Fruit fly (Drosophila melanogaster) whole organism, embryonic: ENCODE data around the gene Smox.

Experiments used
- Aef1 ChIP-seq: fragments of 200-800 bp; sonication (Bioruptor generic); IDR thresholded peaks from 3 replicates; pipeline ENCODE4 v1.3.6; 2022; ENCODE audit warnings: missing biosample characterization, missing genetic modification characterization
- BEAF-32 ChIP-seq: fragments of 200-800 bp; sonication (Bioruptor generic); optimal IDR thresholded peaks from 3 replicates; lab custom pipeline; 2017; ENCODE audit warnings: missing biosample characterization, missing genetic modification characterization, mild to moderate bottlenecking, moderate library complexity, missing genetic modification reagents
- Blimp-1 ChIP-seq: fragments of 200-800 bp; sonication (Bioruptor generic); optimal IDR thresholded peaks from 3 replicates; lab custom pipeline; 2018; ENCODE audit warnings: missing biosample characterization, missing genetic modification characterization, mild to moderate bottlenecking, moderate library complexity, missing genetic modification reagents
- CG10462 ChIP-seq: fragments of 200-800 bp; sonication (Bioruptor generic); optimal IDR thresholded peaks from 2 replicates; lab custom pipeline; 2016; ENCODE audit warnings: missing biosample characterization, missing genetic modification characterization
- CG12299 ChIP-seq: fragments of 200-800 bp; sonication (Bioruptor generic); optimal IDR thresholded peaks from 2 replicates; lab custom pipeline; 2018; ENCODE audit warnings: missing biosample characterization, mild to moderate bottlenecking, missing genetic modification characterization
- CG14860 ChIP-seq: fragments of 200-800 bp; sonication (Bioruptor generic); IDR thresholded peaks from 3 replicates; pipeline ENCODE4 v1.3.6; 2022; ENCODE audit warnings: missing biosample characterization, missing genetic modification characterization; ENCODE audit not compliant: partially characterized antibody
- CG14965 ChIP-seq: fragments of 200-800 bp; sonication (Bioruptor generic); optimal IDR thresholded peaks from 2 replicates; lab custom pipeline; 2016; ENCODE audit warnings: missing biosample characterization, missing genetic modification characterization, borderline replicate concordance
- CG16863 ChIP-seq: fragments of 200-800 bp; sonication (Bioruptor generic); optimal IDR thresholded peaks from 3 replicates; lab custom pipeline; 2016; ENCODE audit warnings: missing biosample characterization, missing genetic modification characterization
- CG2120 ChIP-seq: fragments of 200-800 bp; sonication (Bioruptor generic); optimal IDR thresholded peaks from 3 replicates; lab custom pipeline; 2016; ENCODE audit warnings: missing biosample characterization, missing genetic modification characterization
- CG30020 ChIP-seq: fragments of 200-800 bp; optimal IDR thresholded peaks from 2 replicates; lab custom pipeline; 2019; ENCODE audit warnings: missing biosample characterization, mild to moderate bottlenecking, missing genetic modification characterization, moderate library complexity
- CG30431 ChIP-seq: fragments of 200-800 bp; sonication (Bioruptor generic); optimal IDR thresholded peaks from 2 replicates; lab custom pipeline; 2017; ENCODE audit warnings: missing biosample characterization, missing genetic modification characterization
- CG4328 ChIP-seq: fragments of 200-800 bp; sonication (Bioruptor generic); optimal IDR thresholded peaks from 3 replicates; lab custom pipeline; 2017; ENCODE audit warnings: missing biosample characterization, missing genetic modification reagents, missing genetic modification characterization
- CG4707 ChIP-seq: fragments of 200-800 bp; sonication (Bioruptor generic); optimal IDR thresholded peaks from 2 replicates; lab custom pipeline; 2018; ENCODE audit warnings: missing biosample characterization, mild to moderate bottlenecking, missing genetic modification characterization, moderate library complexity
- CG6683 ChIP-seq: fragments of 200-800 bp; sonication (Bioruptor generic); optimal IDR thresholded peaks from 2 replicates; lab custom pipeline; 2017; ENCODE audit warnings: missing biosample characterization, mild to moderate bottlenecking, missing genetic modification characterization, missing genetic modification reagents
- CG9797 ChIP-seq: fragments of 200-800 bp; sonication (Bioruptor generic); optimal IDR thresholded peaks from 3 replicates; lab custom pipeline; 2018; ENCODE audit warnings: missing biosample characterization, mild to moderate bottlenecking, missing genetic modification characterization
- CTCF ChIP-seq: fragments of 200-800 bp; sonication (Bioruptor generic); optimal IDR thresholded peaks from 2 replicates; lab custom pipeline; 2017; ENCODE audit warnings: missing biosample characterization, mild to moderate bottlenecking, missing genetic modification characterization, moderate library complexity
- CoRest ChIP-seq: fragments of 200-800 bp; sonication (Bioruptor generic); optimal IDR thresholded peaks from 3 replicates; lab custom pipeline; 2018; ENCODE audit warnings: missing biosample characterization, mild to moderate bottlenecking, missing genetic modification characterization, moderate library complexity
- Eip74EF ChIP-seq, 2 experiments: fragments of 200-800 bp in 1 of 2; fragments of >200 bp in 1 of 2; sonication (Bioruptor generic) in 1 of 2; optimal IDR thresholded peaks; 2 replicates each; lab custom pipeline; 2017 to 2019; ENCODE audit warnings: missing biosample characterization in 2 of 2, missing genetic modification characterization in 2 of 2, mild to moderate bottlenecking in 1 of 2, moderate library complexity in 1 of 2
- Fer2 ChIP-seq: fragments of 200-800 bp; sonication (Bioruptor generic); optimal IDR thresholded peaks from 2 replicates; lab custom pipeline; 2018; ENCODE audit warnings: missing biosample characterization, mild to moderate bottlenecking, missing genetic modification characterization, moderate library complexity
- Gsc ChIP-seq: fragments of 200-800 bp; sonication (Bioruptor generic); IDR thresholded peaks from 2 replicates; pipeline ENCODE4 v1.3.6; 2022; ENCODE audit warnings: missing biosample characterization, missing genetic modification characterization
- Gug ChIP-seq: fragments of 200-800 bp; sonication (Bioruptor generic); IDR thresholded peaks from 4 replicates; pipeline ENCODE4 v1.3.6; 2022; ENCODE audit warnings: missing biosample characterization, missing genetic modification characterization
- Hmx ChIP-seq: fragments of 200-800 bp; sonication (Bioruptor generic); optimal IDR thresholded peaks from 2 replicates; lab custom pipeline; 2016; ENCODE audit warnings: missing biosample characterization, missing genetic modification characterization
- Kr ChIP-seq: fragments of 200-800 bp; sonication (Bioruptor generic); optimal IDR thresholded peaks from 2 replicates; lab custom pipeline; 2017; ENCODE audit warnings: missing biosample characterization, mild to moderate bottlenecking, missing genetic modification characterization
- Lhr ChIP-seq: fragments of 200-800 bp; sonication (Bioruptor generic); optimal IDR thresholded peaks from 3 replicates; lab custom pipeline; 2017; ENCODE audit warnings: mild to moderate bottlenecking, missing biosample characterization, missing genetic modification reagents, missing genetic modification characterization
- Lpt ChIP-seq: fragments of >200 bp; optimal IDR thresholded peaks from 2 replicates; lab custom pipeline; 2018; ENCODE audit warnings: missing biosample characterization, missing genetic modification characterization
- Mes4 ChIP-seq: fragments of 200-800 bp; sonication (Bioruptor generic); optimal IDR thresholded peaks from 2 replicates; lab custom pipeline; 2016; ENCODE audit warnings: missing biosample characterization, missing genetic modification characterization
- Opbp ChIP-seq: fragments of 200-800 bp; sonication (Bioruptor generic); IDR thresholded peaks from 3 replicates; pipeline ENCODE4 v1.3.6; 2022; ENCODE audit warnings: missing biosample characterization, missing genetic modification characterization; ENCODE audit not compliant: partially characterized antibody
- Six4 ChIP-seq: fragments of 200-800 bp; sonication (Bioruptor generic); optimal IDR thresholded peaks from 2 replicates; lab custom pipeline; 2016; ENCODE audit warnings: missing biosample characterization, missing genetic modification characterization
- Trl ChIP-seq, 3 experiments: fragments of >200 bp in 2 of 3; fragments of 200-800 bp in 1 of 3; sonication (Bioruptor generic) in 1 of 3; optimal IDR thresholded peaks; 2 replicates in 1 of 3; 3 replicates in 2 of 3; lab custom pipeline; 2016 to 2017; ENCODE audit warnings: missing biosample characterization in 1 of 3, missing genetic modification characterization in 1 of 3
- ap ChIP-seq: fragments of 200-800 bp; sonication (Bioruptor generic); IDR thresholded peaks from 2 replicates; pipeline ENCODE4 v1.3.6; 2022; ENCODE audit warnings: missing biosample characterization, missing genetic modification characterization
- ara ChIP-seq: fragments of 200-800 bp; sonication (Bioruptor generic); IDR thresholded peaks from 2 replicates; pipeline ENCODE4 v1.3.6; 2022; ENCODE audit warnings: missing biosample characterization, missing genetic modification characterization
- cad ChIP-seq: fragments of >200 bp; optimal IDR thresholded peaks from 2 replicates; lab custom pipeline; 2017; ENCODE audit warnings: missing biosample characterization, missing genetic modification characterization
- cas ChIP-seq: fragments of 200-800 bp; sonication (Bioruptor generic); IDR thresholded peaks from 2 replicates; pipeline ENCODE4 v1.3.6; 2022; ENCODE audit warnings: missing biosample characterization, missing genetic modification characterization
- chn ChIP-seq: fragments of 200-800 bp; sonication (Bioruptor generic); optimal IDR thresholded peaks from 2 replicates; lab custom pipeline; 2016; ENCODE audit warnings: missing biosample characterization, missing genetic modification characterization
- crc ChIP-seq: fragments of 200-800 bp; sonication (Bioruptor generic); optimal IDR thresholded peaks from 2 replicates; lab custom pipeline; 2016; ENCODE audit warnings: missing biosample characterization, missing genetic modification characterization
- dimm ChIP-seq: fragments of 200-800 bp; sonication (Bioruptor generic); IDR thresholded peaks from 2 replicates; pipeline ENCODE4 v1.3.6; 2022; ENCODE audit warnings: missing biosample characterization, missing genetic modification characterization
- ems ChIP-seq: fragments of 200-800 bp; sonication (Bioruptor generic); optimal IDR thresholded peaks from 3 replicates; lab custom pipeline; 2016; ENCODE audit warnings: missing biosample characterization, missing genetic modification characterization
- ewg ChIP-seq: fragments of 200-800 bp; sonication (Bioruptor generic); optimal IDR thresholded peaks from 3 replicates; lab custom pipeline; 2017; ENCODE audit warnings: mild to moderate bottlenecking, missing biosample characterization, missing genetic modification reagents, missing genetic modification characterization
- exex ChIP-seq: fragments of 200-800 bp; sonication (Bioruptor generic); optimal IDR thresholded peaks from 4 replicates; lab custom pipeline; 2018; ENCODE audit warnings: missing biosample characterization, mild to moderate bottlenecking, missing genetic modification characterization, moderate library complexity
- fd102C ChIP-seq: fragments of 200-800 bp; sonication (Bioruptor generic); optimal IDR thresholded peaks from 2 replicates; lab custom pipeline; 2018; ENCODE audit warnings: missing biosample characterization, mild to moderate bottlenecking, missing genetic modification characterization, moderate library complexity
- ken ChIP-seq: fragments of 200-800 bp; sonication (Bioruptor generic); IDR thresholded peaks from 3 replicates; pipeline ENCODE4 v1.3.6; 2022; ENCODE audit warnings: missing biosample characterization, missing genetic modification characterization
- knrl ChIP-seq: fragments of 200-800 bp; sonication (Bioruptor generic); IDR thresholded peaks from 3 replicates; pipeline ENCODE4 v1.3.6; 2022; ENCODE audit warnings: missing biosample characterization, missing genetic modification characterization; ENCODE audit not compliant: partially characterized antibody
- nau ChIP-seq: fragments of 200-800 bp; sonication (Bioruptor generic); optimal IDR thresholded peaks from 3 replicates; lab custom pipeline; 2017; ENCODE audit warnings: missing biosample characterization, mild to moderate bottlenecking, missing genetic modification characterization, missing genetic modification reagents
- nerfin-1 ChIP-seq: fragments of 200-800 bp; sonication (Bioruptor generic); optimal IDR thresholded peaks from 3 replicates; lab custom pipeline; 2019; ENCODE audit warnings: missing biosample characterization, mild to moderate bottlenecking, missing genetic modification characterization, moderate library complexity
- nerfin-2 ChIP-seq: fragments of 200-800 bp; sonication (Bioruptor generic); IDR thresholded peaks from 2 replicates; pipeline ENCODE4 v1.3.6; 2022; ENCODE audit warnings: missing biosample characterization, missing genetic modification characterization; ENCODE audit not compliant: partially characterized antibody
- p53 ChIP-seq: fragments of 200-800 bp; sonication (Bioruptor generic); optimal IDR thresholded peaks from 2 replicates; lab custom pipeline; 2016; ENCODE audit warnings: missing biosample characterization, missing genetic modification characterization
- pnt ChIP-seq: fragments of 200-800 bp; sonication (Bioruptor generic); optimal IDR thresholded peaks from 3 replicates; lab custom pipeline; 2016; ENCODE audit warnings: missing biosample characterization, missing genetic modification characterization
- row ChIP-seq: fragments of 200-800 bp; sonication (Bioruptor generic); IDR thresholded peaks from 3 replicates; pipeline ENCODE4 v1.3.6; 2022; ENCODE audit warnings: missing biosample characterization, missing genetic modification characterization
- sim ChIP-seq: fragments of 200-800 bp; sonication (Bioruptor generic); IDR thresholded peaks from 2 replicates; pipeline ENCODE4 v1.3.6; 2022; ENCODE audit warnings: missing biosample characterization, missing genetic modification characterization
- sima ChIP-seq: fragments of 200-800 bp; sonication (Bioruptor generic); optimal IDR thresholded peaks from 2 replicates; lab custom pipeline; 2016; ENCODE audit warnings: missing biosample characterization, missing genetic modification characterization

Smox gene

dm6 chrX:8115717-8116311 lies 26.3 kb downstream of the Smox start, which contains the start of gene Gclc (continued):
- no peak for TF ChIP-seq CoRest
- no peak for TF ChIP-seq Mes4 (GFP tag; lab: Kevin White, UChicago)
- TF ChIP-seq nerfin-2 = no peak
- TF ChIP-seq CG4328 (GFP tag; lab: Kevin White, UChicago) = no peak
- TF ChIP-seq sima (GFP tag; lab: Kevin White, UChicago) = no peak
- TF ChIP-seq CG6683 = no peak
- TF ChIP-seq BEAF-32 (GFP tag; lab: Kevin White, UChicago) = peak; percentile 66
- no peak for TF ChIP-seq Blimp-1 (GFP tag; lab: Kevin White, UChicago)
- TF ChIP-seq chn (GFP tag; lab: Kevin White, UChicago) = no peak
- TF ChIP-seq CG14860 = no peak
- no peak for TF ChIP-seq Gsc (GFP tag; lab: Robert Waterston, UW)
- TF ChIP-seq CG14965 (GFP tag; lab: Kevin White, UChicago) = no peak
- no peak for TF ChIP-seq CTCF
- TF ChIP-seq CG2120 (GFP tag; lab: Kevin White, UChicago) = peak; percentile 27
- no peak for TF ChIP-seq CG30431 (GFP tag; lab: Kevin White, UChicago)
- no peak for TF ChIP-seq Fer2 (tag; lab: Kevin White, UChicago)
- TF ChIP-seq nau = peak; percentile 19
- TF ChIP-seq nerfin-1 (tag; lab: Kevin White, UChicago) = no peak
- peak; percentile 25; the same call in 1 of the 3 replicates for TF ChIP-seq row (GFP tag; lab: Robert Waterston, UW)
- TF ChIP-seq Opbp (GFP tag; lab: Robert Waterston, UW) = peak; percentile 23; the same call in 1 of the 3 replicates
- no peak for TF ChIP-seq CG4707 (GFP tag; lab: Kevin White, UChicago)
- peak; percentile 64 for TF ChIP-seq CG9797 (GFP tag; lab: Kevin White, UChicago)
- no peak for TF ChIP-seq fd102C (GFP tag; lab: Kevin White, UChicago)
- TF ChIP-seq Aef1 (GFP tag; lab: Robert Waterston, UW) = no peak
- no peak for TF ChIP-seq Gug (GFP tag; lab: Robert Waterston, UW)
- no peak for TF ChIP-seq ems (GFP tag; lab: Kevin White, UChicago)
- TF ChIP-seq exex (tag; lab: Kevin White, UChicago) = peak; percentile 28
- TF ChIP-seq knrl (GFP tag; lab: Robert Waterston, UW) = peak; percentile 45; the same call in 2 of the 3 replicates
- no peak for TF ChIP-seq Kr (GFP tag; lab: Kevin White, UChicago)
- no peak for TF ChIP-seq Trl (optimal IDR thresholded peaks at IDR 0.05; lab: Kevin White, UChicago)
- TF ChIP-seq Trl (GFP tag; optimal IDR thresholded peaks at IDR 0.05; lab: Kevin White, UChicago) = no peak
- no peak for TF ChIP-seq Six4 (GFP tag; lab: Kevin White, UChicago)
- no peak for TF ChIP-seq CG10462 (GFP tag; lab: Kevin White, UChicago)
- TF ChIP-seq Eip74EF (GFP tag; optimal IDR thresholded peaks at IDR 0.05; lab: Kevin White, UChicago) = peak in 1 of 2 experiments; percentile 1
- no peak for TF ChIP-seq Lpt (GFP tag; lab: Kevin White, UChicago)
- TF ChIP-seq ap (GFP tag; lab: Robert Waterston, UW) = no peak
- TF ChIP-seq ken = 0 out of 3 replicates have a peak, but pooled peaks have one; percentile 18
- TF ChIP-seq CG16863 = no peak
- no peak for TF ChIP-seq sim (GFP tag; lab: Robert Waterston, UW)
- TF ChIP-seq pnt (GFP tag; lab: Kevin White, UChicago) = no peak
- TF ChIP-seq cad = no peak
- TF ChIP-seq Hmx (GFP tag; lab: Kevin White, UChicago) = no peak
- no peak for TF ChIP-seq Lhr (GFP tag; lab: Kevin White, UChicago)
- no peak for TF ChIP-seq p53 (GFP tag; lab: Kevin White, UChicago)
- no peak for TF ChIP-seq ara
- TF ChIP-seq crc = no peak
- TF ChIP-seq CG12299 (tag; lab: Kevin White, UChicago) = no peak
- no peak for TF ChIP-seq cas
- TF ChIP-seq ewg (GFP tag; lab: Kevin White, UChicago) = no peak
- TF ChIP-seq dimm (GFP tag; lab: Robert Waterston, UW) = no peak
- no peak for TF ChIP-seq CG30020 (tag; lab: Kevin White, UChicago)
